Worm (Caenorhabditis elegans): ENCODE measurements around the gene H25K10.1.

DNA sequence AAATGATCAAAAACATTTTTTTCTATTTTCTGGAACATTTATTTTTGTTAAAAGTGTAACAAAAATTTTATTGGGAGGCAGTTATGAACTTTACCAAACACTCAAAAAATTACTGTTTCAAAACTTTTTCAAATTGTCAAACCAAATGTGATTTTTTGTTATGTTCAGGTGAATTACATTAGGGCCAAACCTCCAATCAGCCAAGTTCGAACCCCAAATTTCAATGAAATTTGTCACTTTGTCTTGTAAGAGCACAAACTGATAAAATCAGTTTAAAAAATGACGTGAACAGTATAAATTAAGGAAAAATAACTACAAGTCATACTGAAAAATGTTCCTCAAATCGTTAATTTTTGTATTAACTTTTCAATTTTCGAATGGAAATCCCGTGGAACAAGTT is at the start of gene H25K10.1:
- TF ChIP-seq ceh-40 (GFP tag; IDR thresholded peaks at IDR 0.05) (no peak), nhr-80 (tag; optimal IDR thresholded peaks at IDR 0.05) (no peak), pha-4 (tag; optimal IDR thresholded peaks at IDR 0.05) (no peak), unc-62 (GFP tag; optimal IDR thresholded peaks at IDR 0.05) (no peak), hmg-1.2 (GFP tag; IDR thresholded peaks at IDR 0.05) (no peak), F10E7.11 (tag; optimal IDR thresholded peaks at IDR 0.05) (no peak), ets-4 (GFP tag; optimal IDR thresholded peaks at IDR 0.05) (no peak), aptf-2 (GFP tag; conservative IDR thresholded peaks at IDR 0.05) (no peak), Y53G8AR.9 (GFP tag; conservative IDR thresholded peaks at IDR 0.05) (no peak), snpc-4 (GFP tag; optimal IDR thresholded peaks at IDR 0.05) (no peak), snpc-4 (tag; optimal IDR thresholded peaks at IDR 0.05) (no peak)

All from whole organism, young adult.